Worm (Caenorhabditis elegans): ENCODE measurements around the gene Y39E4A.1.

The Y39E4A.1 gene

ce11 chrIII:12951362-12952228 lies at the start of gene Y39E4A.1:
Gene Y39E4A.1, plus strand, starts transcription at chrIII:12951412.
- TF ChIP-seq tra-4 (tag; optimal IDR thresholded peaks at IDR 0.05) (no peak), F13C5.2 (tag; optimal IDR thresholded peaks at IDR 0.05) (no peak), hmg-4 (GFP tag; optimal IDR thresholded peaks at IDR 0.05) (no peak), aly-1 (tag; optimal IDR thresholded peaks at IDR 0.05) (no peak), tbx-37 (GFP tag; conservative IDR thresholded peaks at IDR 0.05) (no peak), ama-1 (optimal IDR thresholded peaks at IDR 0.05) (no peak), ceh-13 (GFP tag; optimal IDR thresholded peaks at IDR 0.05) (no peak), hmbx-1 (tag; optimal IDR thresholded peaks at IDR 0.05) (no peak), ceh-36 (tag; optimal IDR thresholded peaks at IDR 0.05) (no peak)

DNA sequence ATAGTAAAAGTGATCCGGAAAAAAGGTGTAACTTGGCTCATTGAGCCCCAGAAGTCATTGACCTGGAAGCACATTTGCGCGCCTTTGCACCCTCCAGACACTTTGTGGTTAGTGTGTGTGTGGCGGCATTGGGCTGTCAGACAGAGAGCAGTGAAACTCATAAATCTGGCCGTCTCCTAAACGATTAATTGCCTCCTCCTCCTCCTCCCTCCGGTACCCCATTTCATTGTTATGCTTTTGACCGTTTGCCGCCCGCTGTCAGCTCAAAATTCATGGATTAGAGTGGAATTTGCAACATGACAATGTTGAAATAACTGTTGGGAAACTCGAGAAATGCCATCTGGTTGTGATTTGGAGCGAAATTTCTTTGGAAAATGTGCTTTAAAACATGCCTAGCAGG lies 47.2 kb upstream of the Y39E4A.1 start:
- no peak for TF ChIP-seq tbx-11 (GFP tag; IDR thresholded peaks at IDR 0.05)
- TF ChIP-seq F13C5.2 (tag; optimal IDR thresholded peaks at IDR 0.05) = no peak
- TF ChIP-seq tra-4 (tag; optimal IDR thresholded peaks at IDR 0.05) = no peak
- no peak for TF ChIP-seq ama-1 (optimal IDR thresholded peaks at IDR 0.05)
- no peak for TF ChIP-seq B0310.2 (tag; optimal IDR thresholded peaks at IDR 0.05)
- no peak for TF ChIP-seq tbx-37 (GFP tag; conservative IDR thresholded peaks at IDR 0.05)
- TF ChIP-seq aly-1 (tag; optimal IDR thresholded peaks at IDR 0.05) = no peak
- TF ChIP-seq hnd-1 (tag; optimal IDR thresholded peaks at IDR 0.05) = no peak
- TF ChIP-seq scrt-1 (GFP tag; IDR thresholded peaks at IDR 0.05) = no peak
- no peak for TF ChIP-seq sea-1 (GFP tag; conservative IDR thresholded peaks at IDR 0.05)
- no peak for TF ChIP-seq flt-1 (GFP tag; IDR thresholded peaks at IDR 0.05)
- TF ChIP-seq pes-1 (GFP tag; IDR thresholded peaks at IDR 0.05) = no peak
- TF ChIP-seq hmbx-1 (tag; optimal IDR thresholded peaks at IDR 0.05) = no peak

DNA sequence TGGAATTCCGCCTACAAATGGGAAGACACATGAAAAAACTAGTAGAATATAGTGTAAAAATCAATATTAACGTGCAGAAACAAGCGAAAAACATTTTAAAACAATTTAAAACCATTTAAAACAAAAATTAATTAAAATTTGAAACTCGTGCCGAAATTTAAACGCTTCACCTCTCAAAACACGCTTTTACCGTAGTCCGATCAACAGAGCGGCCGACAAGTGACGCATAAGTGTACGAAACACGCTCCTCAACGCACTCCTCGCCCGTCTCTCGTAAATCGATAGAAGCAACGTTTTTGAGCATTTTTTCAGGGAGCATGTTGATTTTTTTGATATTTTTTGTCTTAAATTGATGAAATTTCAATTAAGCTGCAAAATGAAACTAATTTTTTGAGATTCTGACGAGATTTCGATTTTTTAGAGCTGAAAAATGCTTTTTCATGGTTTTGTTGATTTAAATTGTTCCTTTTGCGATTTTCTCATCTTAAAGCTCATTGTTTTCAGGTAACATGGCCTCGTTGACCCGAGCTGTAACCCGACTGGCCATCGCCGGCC lies 46.1 kb upstream of the Y39E4A.1 start, which contains the start of gene cox-5A:
cox-5A (plus strand) TSS at position 505 of the 555 bp plus-strand sequence.
- TF ChIP-seq tra-4 (tag; optimal IDR thresholded peaks at IDR 0.05) (no peak), ets-7 (tag; optimal IDR thresholded peaks at IDR 0.05) (peak; percentile 50), ceh-13 (GFP tag; optimal IDR thresholded peaks at IDR 0.05) (no peak), tbx-37 (GFP tag; conservative IDR thresholded peaks at IDR 0.05) (no peak), aly-1 (tag; optimal IDR thresholded peaks at IDR 0.05) (no peak), flt-1 (GFP tag; IDR thresholded peaks at IDR 0.05) (peak; percentile 28; the same call in 1 of the 2 replicates), scrt-1 (GFP tag; IDR thresholded peaks at IDR 0.05) (no peak), pes-1 (GFP tag; IDR thresholded peaks at IDR 0.05) (0 out of 2 replicates have a peak, but pooled peaks have one; percentile 41), ama-1 (optimal IDR thresholded peaks at IDR 0.05) (no peak), ceh-36 (tag; optimal IDR thresholded peaks at IDR 0.05) (no peak), hnd-1 (tag; optimal IDR thresholded peaks at IDR 0.05) (peak; percentile 18), F13C5.2 (tag; optimal IDR thresholded peaks at IDR 0.05) (peak; percentile 90), tbx-11 (GFP tag; IDR thresholded peaks at IDR 0.05) (no peak), sea-1 (GFP tag; conservative IDR thresholded peaks at IDR 0.05) (no peak), hmbx-1 (tag; optimal IDR thresholded peaks at IDR 0.05) (no peak), hmg-4 (GFP tag; optimal IDR thresholded peaks at IDR 0.05) (peak; percentile 64), B0310.2 (tag; optimal IDR thresholded peaks at IDR 0.05) (peak; percentile 65)

DNA sequence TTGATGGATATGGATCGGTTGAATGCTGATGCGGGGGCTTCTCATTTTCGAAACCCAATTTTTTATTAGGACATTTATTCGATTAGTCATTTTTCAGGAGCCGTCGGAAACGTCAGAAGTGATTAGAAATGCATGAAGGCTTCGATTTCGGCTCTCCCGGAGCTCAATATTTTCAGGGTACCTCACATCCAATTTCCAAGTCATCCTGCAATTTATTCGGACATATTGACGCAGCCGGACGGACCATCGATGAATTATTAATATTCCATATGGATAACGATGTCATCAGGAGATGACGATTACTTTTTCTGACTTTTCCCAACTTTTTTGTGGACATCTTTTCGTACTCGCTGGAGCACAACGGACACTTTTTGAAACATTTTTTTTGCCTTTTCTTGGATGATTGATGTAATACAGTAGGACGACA lies 44.6 kb upstream of the Y39E4A.1 start:
- no peak for TF ChIP-seq ets-7 (tag; optimal IDR thresholded peaks at IDR 0.05)
- TF ChIP-seq flt-1 (GFP tag; IDR thresholded peaks at IDR 0.05) = no peak
- TF ChIP-seq hmg-4 (GFP tag; optimal IDR thresholded peaks at IDR 0.05) = no peak
- no peak for TF ChIP-seq tra-4 (tag; optimal IDR thresholded peaks at IDR 0.05)
- TF ChIP-seq sea-1 (GFP tag; conservative IDR thresholded peaks at IDR 0.05) = no peak
- no peak for TF ChIP-seq pes-1 (GFP tag; IDR thresholded peaks at IDR 0.05)
- no peak for TF ChIP-seq tbx-11 (GFP tag; IDR thresholded peaks at IDR 0.05)
- no peak for TF ChIP-seq scrt-1 (GFP tag; IDR thresholded peaks at IDR 0.05)
- TF ChIP-seq tbx-37 (GFP tag; conservative IDR thresholded peaks at IDR 0.05) = no peak
- TF ChIP-seq hnd-1 (tag; optimal IDR thresholded peaks at IDR 0.05) = no peak
- TF ChIP-seq B0310.2 (tag; optimal IDR thresholded peaks at IDR 0.05) = no peak
- no peak for TF ChIP-seq ceh-36 (tag; optimal IDR thresholded peaks at IDR 0.05)
- TF ChIP-seq ceh-13 (GFP tag; optimal IDR thresholded peaks at IDR 0.05) = no peak
- no peak for TF ChIP-seq hmbx-1 (tag; optimal IDR thresholded peaks at IDR 0.05)
- no peak for TF ChIP-seq F13C5.2 (tag; optimal IDR thresholded peaks at IDR 0.05)
- no peak for TF ChIP-seq aly-1 (tag; optimal IDR thresholded peaks at IDR 0.05)
- TF ChIP-seq ama-1 (optimal IDR thresholded peaks at IDR 0.05) = no peak

DNA sequence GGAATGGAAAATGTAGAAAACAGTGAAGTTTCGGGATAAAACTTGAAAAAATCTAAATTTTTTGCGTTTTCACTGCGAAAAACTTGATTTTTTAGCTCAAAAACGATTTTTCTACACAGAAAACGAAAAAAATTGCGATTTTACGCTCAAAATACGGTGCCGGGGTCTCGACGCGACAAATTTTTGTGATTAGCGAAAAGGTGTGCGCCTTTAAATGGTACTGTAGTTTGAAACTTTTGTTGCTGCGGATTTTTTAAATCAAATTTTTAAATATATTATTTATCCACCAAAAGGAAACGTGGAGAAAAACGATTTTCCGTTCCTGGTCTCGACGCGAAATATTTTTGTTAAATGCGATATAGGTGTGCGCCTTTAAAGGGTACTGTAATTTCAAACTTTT lies 44.0 kb upstream of the Y39E4A.1 start:
- no peak for TF ChIP-seq sea-1 (GFP tag; conservative IDR thresholded peaks at IDR 0.05)
- no peak for TF ChIP-seq hnd-1 (tag; optimal IDR thresholded peaks at IDR 0.05)
- no peak for TF ChIP-seq ceh-36 (tag; optimal IDR thresholded peaks at IDR 0.05)
- TF ChIP-seq scrt-1 (GFP tag; IDR thresholded peaks at IDR 0.05) = no peak
- no peak for TF ChIP-seq flt-1 (GFP tag; IDR thresholded peaks at IDR 0.05)
- no peak for TF ChIP-seq pes-1 (GFP tag; IDR thresholded peaks at IDR 0.05)
- TF ChIP-seq F13C5.2 (tag; optimal IDR thresholded peaks at IDR 0.05) = no peak
- TF ChIP-seq tra-4 (tag; optimal IDR thresholded peaks at IDR 0.05) = no peak
- no peak for TF ChIP-seq tbx-11 (GFP tag; IDR thresholded peaks at IDR 0.05)
- no peak for TF ChIP-seq ama-1 (optimal IDR thresholded peaks at IDR 0.05)
- no peak for TF ChIP-seq B0310.2 (tag; optimal IDR thresholded peaks at IDR 0.05)
- no peak for TF ChIP-seq hmg-4 (GFP tag; optimal IDR thresholded peaks at IDR 0.05)
- no peak for TF ChIP-seq ceh-13 (GFP tag; optimal IDR thresholded peaks at IDR 0.05)
- TF ChIP-seq ets-7 (tag; optimal IDR thresholded peaks at IDR 0.05) = no peak
- no peak for TF ChIP-seq tbx-37 (GFP tag; conservative IDR thresholded peaks at IDR 0.05)
- no peak for TF ChIP-seq hmbx-1 (tag; optimal IDR thresholded peaks at IDR 0.05)
- no peak for TF ChIP-seq aly-1 (tag; optimal IDR thresholded peaks at IDR 0.05)

- TF ChIP-seq hmbx-1 (tag; optimal IDR thresholded peaks at IDR 0.05) = no peak
- TF ChIP-seq tra-4 (tag; optimal IDR thresholded peaks at IDR 0.05) = no peak
- TF ChIP-seq B0310.2 (tag; optimal IDR thresholded peaks at IDR 0.05) = no peak
- TF ChIP-seq flt-1 (GFP tag; IDR thresholded peaks at IDR 0.05) = no peak
- TF ChIP-seq ceh-36 (tag; optimal IDR thresholded peaks at IDR 0.05) = no peak
- no peak for TF ChIP-seq ets-7 (tag; optimal IDR thresholded peaks at IDR 0.05)
- TF ChIP-seq ama-1 (optimal IDR thresholded peaks at IDR 0.05) = no peak
- no peak for TF ChIP-seq sea-1 (GFP tag; conservative IDR thresholded peaks at IDR 0.05)
- TF ChIP-seq F13C5.2 (tag; optimal IDR thresholded peaks at IDR 0.05) = no peak
- TF ChIP-seq aly-1 (tag; optimal IDR thresholded peaks at IDR 0.05) = no peak
- TF ChIP-seq hnd-1 (tag; optimal IDR thresholded peaks at IDR 0.05) = no peak
- no peak for TF ChIP-seq hmg-4 (GFP tag; optimal IDR thresholded peaks at IDR 0.05)
- TF ChIP-seq tbx-37 (GFP tag; conservative IDR thresholded peaks at IDR 0.05) = no peak
- TF ChIP-seq tbx-11 (GFP tag; IDR thresholded peaks at IDR 0.05) = no peak
- no peak for TF ChIP-seq ceh-13 (GFP tag; optimal IDR thresholded peaks at IDR 0.05)
- TF ChIP-seq scrt-1 (GFP tag; IDR thresholded peaks at IDR 0.05) = no peak
- TF ChIP-seq pes-1 (GFP tag; IDR thresholded peaks at IDR 0.05) = no peak
These were observed 40.8 kb upstream of the Y39E4A.1 start, which contains the start of gene flp-14 for ce11 chrIII:12910365-12910764. Gene flp-14, plus strand, starts transcription at chrIII:12910510.
